Fruit fly (Drosophila melanogaster) whole organism, adult: ENCODE results near the gene Etl1.

Experiments
- CG11617 ChIP-seq: fragments of 200-800 bp; sonication (Bioruptor generic); optimal IDR thresholded peaks from 2 replicates; lab custom pipeline; 2017; ENCODE audit warnings: mild to moderate bottlenecking, missing biosample characterization, missing genetic modification reagents, missing genetic modification characterization
- CG12768 ChIP-seq: fragments of 200-800 bp; sonication (Bioruptor generic); optimal IDR thresholded peaks from 2 replicates; lab custom pipeline; 2017; ENCODE audit warnings: missing biosample characterization, missing genetic modification characterization, mild to moderate bottlenecking, moderate library complexity, missing genetic modification reagents
- CG33017 ChIP-seq: fragments of 200-800 bp; sonication (Bioruptor generic); optimal IDR thresholded peaks from 2 replicates; lab custom pipeline; 2018; ENCODE audit warnings: missing biosample characterization, mild to moderate bottlenecking, missing genetic modification characterization, moderate library complexity
- CG5204 ChIP-seq: fragments of 200-800 bp; sonication (Bioruptor generic); optimal IDR thresholded peaks from 2 replicates; lab custom pipeline; 2016; ENCODE audit warnings: missing biosample characterization, missing genetic modification characterization
- CG7101 ChIP-seq: fragments of 200-800 bp; sonication (Bioruptor generic); optimal IDR thresholded peaks from 2 replicates; lab custom pipeline; 2018; ENCODE audit warnings: missing biosample characterization, mild to moderate bottlenecking, missing genetic modification characterization, moderate library complexity
- Clk ChIP-seq: fragments of 200-800 bp; sonication (Bioruptor generic); optimal IDR thresholded peaks from 2 replicates; lab custom pipeline; 2017; ENCODE audit warnings: missing biosample characterization, missing genetic modification characterization
- Crg-1 ChIP-seq: fragments of 200-800 bp; sonication (Bioruptor generic); optimal IDR thresholded peaks from 2 replicates; lab custom pipeline; 2016; ENCODE audit warnings: missing biosample characterization, missing genetic modification characterization
- Mnt ChIP-seq: fragments of 200-800 bp; sonication (Bioruptor generic); optimal IDR thresholded peaks from 2 replicates; lab custom pipeline; 2016; ENCODE audit warnings: missing biosample characterization, mild to moderate bottlenecking, missing genetic modification characterization
- bab1 ChIP-seq: fragments of 200-800 bp; sonication (Bioruptor generic); optimal IDR thresholded peaks from 3 replicates; lab custom pipeline; 2019; ENCODE audit warnings: missing biosample characterization, mild to moderate bottlenecking, missing genetic modification characterization, moderate library complexity
- cnc ChIP-seq, 2 experiments: fragments of >200 bp; optimal IDR thresholded peaks; 2 replicates each; lab custom pipeline; 2017
- kay ChIP-seq: fragments of 200-800 bp; sonication (Bioruptor generic); peaks from one replicate; lab custom pipeline; 2016; ENCODE audit warnings: missing biosample characterization, missing genetic modification characterization, borderline replicate concordance
- ovo ChIP-seq: fragments of 200-800 bp; sonication (Bioruptor generic); optimal IDR thresholded peaks from 2 replicates; lab custom pipeline; 2016; ENCODE audit warnings: missing biosample characterization, missing genetic modification characterization
- pad ChIP-seq: fragments of 200-800 bp; sonication (Bioruptor generic); optimal IDR thresholded peaks from 3 replicates; lab custom pipeline; 2017; ENCODE audit warnings: missing biosample characterization, missing genetic modification characterization, mild to moderate bottlenecking, moderate library complexity, missing genetic modification reagents
- toe ChIP-seq: fragments of 200-800 bp; sonication (Bioruptor generic); optimal IDR thresholded peaks from 2 replicates; lab custom pipeline; 2016; ENCODE audit warnings: missing biosample characterization, missing genetic modification characterization

DNA sequence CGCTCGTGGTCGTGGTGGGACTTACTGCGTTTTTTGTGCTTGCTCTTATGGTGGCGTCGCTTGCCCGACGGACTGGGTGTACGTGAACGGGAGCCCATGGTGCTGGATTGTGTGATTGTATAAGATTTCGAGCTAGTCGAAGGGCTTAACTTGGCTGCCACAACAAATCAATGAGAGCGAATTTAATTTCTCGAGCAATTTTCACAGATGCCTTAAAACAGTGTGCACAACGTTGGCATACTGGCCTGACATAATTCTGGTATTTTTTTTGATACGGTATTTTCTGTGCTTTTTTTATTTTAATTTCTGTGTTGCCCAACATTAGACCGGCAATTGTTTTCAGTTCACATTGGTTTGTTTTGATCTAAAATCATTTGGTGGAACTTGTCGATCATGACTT is 25.5 kb upstream of the Etl1 start, which contains the start of gene Arglu1:
- TF ChIP-seq ovo, result no peak
- no peak for TF ChIP-seq Crg-1 (GFP tag; lab: Kevin White, UChicago)
- TF ChIP-seq Mnt, result peak; percentile 34
- no peak for TF ChIP-seq CG33017 (tag; lab: Kevin White, UChicago)
- TF ChIP-seq kay, result no peak
- peak; percentile 38 for TF ChIP-seq Clk
- peak; percentile 37 for TF ChIP-seq toe (GFP tag; lab: Kevin White, UChicago)
- TF ChIP-seq bab1, result peak; percentile 46
- peak; percentile 51 for TF ChIP-seq CG7101 (tag; lab: Kevin White, UChicago)
- TF ChIP-seq cnc (optimal IDR thresholded peaks at IDR 0.05; lab: Kevin White, UChicago), result no peak
- no peak for TF ChIP-seq CG5204 (GFP tag; lab: Kevin White, UChicago)
- TF ChIP-seq pad (GFP tag; lab: Kevin White, UChicago), result peak; percentile 45
- TF ChIP-seq CG12768 (GFP tag; lab: Kevin White, UChicago), result peak; percentile 34
- TF ChIP-seq CG11617 (GFP tag; lab: Kevin White, UChicago), result no peak
